Fruit fly (Drosophila melanogaster): ENCODE results near the gene pnr.

The pnr gene

dm6 chr3R:15998972-15999721 lies 26.7 kb upstream of the pnr start:
- TF ChIP-seq h (optimal IDR thresholded peaks at IDR 0.05) (no peak), psq (optimal IDR thresholded peaks at IDR 0.05) (no peak), Myc (optimal IDR thresholded peaks at IDR 0.05) (no peak), Sin3A (optimal IDR thresholded peaks at IDR 0.05) (no peak), insv (optimal IDR thresholded peaks at IDR 0.05) (no peak), ttk (optimal IDR thresholded peaks at IDR 0.05) (no peak)

dm6 chr3R:16004015-16004414 lies 21.9 kb upstream of the pnr start:
- TF ChIP-seq h (optimal IDR thresholded peaks at IDR 0.05) (no peak), Myc (optimal IDR thresholded peaks at IDR 0.05) (no peak), psq (optimal IDR thresholded peaks at IDR 0.05) (no peak), ttk (optimal IDR thresholded peaks at IDR 0.05) (no peak)

dm6 chr3R:16004691-16005474 lies 21.0 kb upstream of the pnr start:
- TF ChIP-seq Sin3A (optimal IDR thresholded peaks at IDR 0.05) (no peak), psq (optimal IDR thresholded peaks at IDR 0.05) (no peak), ttk (optimal IDR thresholded peaks at IDR 0.05) (no peak), h (optimal IDR thresholded peaks at IDR 0.05) (no peak), Myc (optimal IDR thresholded peaks at IDR 0.05) (no peak), insv (optimal IDR thresholded peaks at IDR 0.05) (no peak)

dm6 chr3R:16005943-16006342 lies 19.9 kb upstream of the pnr start:
- no peak for TF ChIP-seq Myc (optimal IDR thresholded peaks at IDR 0.05)
- TF ChIP-seq psq (optimal IDR thresholded peaks at IDR 0.05) = no peak
- TF ChIP-seq insv (optimal IDR thresholded peaks at IDR 0.05) = no peak
- TF ChIP-seq Sin3A (optimal IDR thresholded peaks at IDR 0.05) = no peak
- TF ChIP-seq ttk (optimal IDR thresholded peaks at IDR 0.05) = no peak
- TF ChIP-seq h (optimal IDR thresholded peaks at IDR 0.05) = no peak

- no peak for TF ChIP-seq insv (optimal IDR thresholded peaks at IDR 0.05)
- TF ChIP-seq Myc (optimal IDR thresholded peaks at IDR 0.05) = no peak
- TF ChIP-seq psq (optimal IDR thresholded peaks at IDR 0.05) = no peak
- TF ChIP-seq Sin3A (optimal IDR thresholded peaks at IDR 0.05) = no peak
- TF ChIP-seq h (optimal IDR thresholded peaks at IDR 0.05) = no peak
- no peak for TF ChIP-seq ttk (optimal IDR thresholded peaks at IDR 0.05)
These were observed 18.9 kb upstream of the pnr start for dm6 chr3R:16006806-16007556.

- TF ChIP-seq h (optimal IDR thresholded peaks at IDR 0.05) (no peak), Sin3A (optimal IDR thresholded peaks at IDR 0.05) (no peak), ttk (optimal IDR thresholded peaks at IDR 0.05) (no peak), Myc (optimal IDR thresholded peaks at IDR 0.05) (no peak), insv (optimal IDR thresholded peaks at IDR 0.05) (no peak), psq (optimal IDR thresholded peaks at IDR 0.05) (no peak)
These were observed 17.6 kb upstream of the pnr start for dm6 chr3R:16008300-16008699.

dm6 chr3R:16009030-16009429 lies 16.8 kb upstream of the pnr start, which contains the start of gene GATAe:
Gene GATAe (plus strand): TSS chr3R:16009105.
- no peak for TF ChIP-seq ttk (optimal IDR thresholded peaks at IDR 0.05)
- no peak for TF ChIP-seq Myc (optimal IDR thresholded peaks at IDR 0.05)
- TF ChIP-seq h (optimal IDR thresholded peaks at IDR 0.05) = no peak
- TF ChIP-seq Sin3A (optimal IDR thresholded peaks at IDR 0.05) = no peak
- TF ChIP-seq insv (optimal IDR thresholded peaks at IDR 0.05) = no peak
- no peak for TF ChIP-seq psq (optimal IDR thresholded peaks at IDR 0.05)

- no peak for TF ChIP-seq Myc (optimal IDR thresholded peaks at IDR 0.05)
- TF ChIP-seq Sin3A (optimal IDR thresholded peaks at IDR 0.05) = no peak
- no peak for TF ChIP-seq insv (optimal IDR thresholded peaks at IDR 0.05)
- no peak for TF ChIP-seq psq (optimal IDR thresholded peaks at IDR 0.05)
- no peak for TF ChIP-seq h (optimal IDR thresholded peaks at IDR 0.05)
- TF ChIP-seq ttk (optimal IDR thresholded peaks at IDR 0.05) = no peak
These were observed 15.8 kb upstream of the pnr start for dm6 chr3R:16010009-16010505.

- TF ChIP-seq insv (optimal IDR thresholded peaks at IDR 0.05) (no peak), Sin3A (optimal IDR thresholded peaks at IDR 0.05) (no peak), h (optimal IDR thresholded peaks at IDR 0.05) (no peak), Myc (optimal IDR thresholded peaks at IDR 0.05) (no peak), ttk (optimal IDR thresholded peaks at IDR 0.05) (no peak), psq (optimal IDR thresholded peaks at IDR 0.05) (no peak)
These were observed 14.1 kb upstream of the pnr start for dm6 chr3R:16011698-16012332.

- TF ChIP-seq Sin3A (optimal IDR thresholded peaks at IDR 0.05) (no peak), ttk (optimal IDR thresholded peaks at IDR 0.05) (no peak), insv (optimal IDR thresholded peaks at IDR 0.05) (no peak), Myc (optimal IDR thresholded peaks at IDR 0.05) (no peak), psq (optimal IDR thresholded peaks at IDR 0.05) (no peak), h (optimal IDR thresholded peaks at IDR 0.05) (no peak)
These were observed 12.3 kb upstream of the pnr start for dm6 chr3R:16013580-16013979.

- TF ChIP-seq psq (optimal IDR thresholded peaks at IDR 0.05) (no peak), insv (optimal IDR thresholded peaks at IDR 0.05) (no peak), Sin3A (optimal IDR thresholded peaks at IDR 0.05) (no peak), h (optimal IDR thresholded peaks at IDR 0.05) (no peak), ttk (optimal IDR thresholded peaks at IDR 0.05) (no peak), Myc (optimal IDR thresholded peaks at IDR 0.05) (no peak)
These were observed 11.3 kb upstream of the pnr start for dm6 chr3R:16014573-16014972.
